Fruit fly (Drosophila melanogaster) whole organism, embryonic: Measurements from ENCODE around the gene CG34409.

ENCODE experiments used
- Abd-B ChIP-seq: fragments of 200-800 bp; sonication (Bioruptor generic); optimal IDR thresholded peaks from 2 replicates; lab custom pipeline; 2018; ENCODE audit warnings: missing biosample characterization, mild to moderate bottlenecking, missing genetic modification characterization, moderate library complexity
- Blimp-1 ChIP-seq: fragments of 200-800 bp; sonication (Bioruptor generic); optimal IDR thresholded peaks from 3 replicates; lab custom pipeline; 2018; ENCODE audit warnings: missing biosample characterization, missing genetic modification characterization, mild to moderate bottlenecking, moderate library complexity, missing genetic modification reagents
- CG10321 ChIP-seq: fragments of 200-800 bp; sonication (Bioruptor generic); IDR thresholded peaks from 2 replicates; pipeline ENCODE4 v1.3.6; 2022; ENCODE audit warnings: missing biosample characterization, missing genetic modification characterization
- CG10565 ChIP-seq: fragments of 200-800 bp; sonication (Bioruptor generic); optimal IDR thresholded peaks from 3 replicates; lab custom pipeline; 2016; ENCODE audit warnings: missing biosample characterization, mild to moderate bottlenecking, missing genetic modification characterization
- CG12769 ChIP-seq: fragments of 200-800 bp; sonication (Bioruptor generic); optimal IDR thresholded peaks from 2 replicates; lab custom pipeline; 2019; ENCODE audit warnings: missing biosample characterization, mild to moderate bottlenecking, missing genetic modification characterization, moderate library complexity
- CG1529 ChIP-seq: fragments of 200-800 bp; sonication (Bioruptor generic); optimal IDR thresholded peaks from 3 replicates; lab custom pipeline; 2018; ENCODE audit warnings: missing biosample characterization, missing genetic modification characterization
- CG16779 ChIP-seq: fragments of 200-800 bp; sonication (Bioruptor generic); IDR thresholded peaks from 2 replicates; pipeline ENCODE4 v1.3.6; 2022; ENCODE audit warnings: missing biosample characterization, missing genetic modification characterization
- CG2120 ChIP-seq: fragments of 200-800 bp; sonication (Bioruptor generic); optimal IDR thresholded peaks from 3 replicates; lab custom pipeline; 2016; ENCODE audit warnings: missing biosample characterization, missing genetic modification characterization
- CG3163 ChIP-seq: fragments of 200-800 bp; sonication (Bioruptor generic); optimal IDR thresholded peaks from 3 replicates; lab custom pipeline; 2016; ENCODE audit warnings: missing biosample characterization, missing genetic modification characterization
- CG34376 ChIP-seq: fragments of 200-800 bp; sonication (Bioruptor generic); optimal IDR thresholded peaks from 2 replicates; lab custom pipeline; 2018; ENCODE audit warnings: missing biosample characterization, mild to moderate bottlenecking, missing genetic modification characterization
- CG3726 ChIP-seq: fragments of 200-800 bp; sonication (Bioruptor generic); IDR thresholded peaks from 3 replicates; pipeline ENCODE4, ENCODE4 v1.3.6; 2022; ENCODE audit warnings: missing biosample characterization, missing genetic modification characterization
- CG8478 ChIP-seq: fragments of >200 bp; optimal IDR thresholded peaks from 2 replicates; lab custom pipeline; 2018
- Dad ChIP-seq: fragments of 200-800 bp; sonication (Bioruptor generic); optimal IDR thresholded peaks from 3 replicates; lab custom pipeline; 2016; ENCODE audit warnings: missing biosample characterization, missing genetic modification characterization
- E2f2 ChIP-seq: fragments of 200-800 bp; sonication (Bioruptor generic); IDR thresholded peaks from 2 replicates; pipeline ENCODE4 v1.3.6; 2022; ENCODE audit warnings: missing biosample characterization, missing genetic modification characterization
- Ets97D ChIP-seq: fragments of 200-800 bp; sonication (Bioruptor generic); optimal IDR thresholded peaks from 3 replicates; lab custom pipeline; 2016; ENCODE audit warnings: missing biosample characterization, missing genetic modification characterization
- Fer3 ChIP-seq: fragments of 200-800 bp; sonication (Bioruptor generic); optimal IDR thresholded peaks from 2 replicates; lab custom pipeline; 2018; ENCODE audit warnings: missing biosample characterization, mild to moderate bottlenecking, missing genetic modification characterization, moderate library complexity
- HmgD ChIP-seq: fragments of 200-800 bp; sonication (Bioruptor generic); optimal IDR thresholded peaks from 3 replicates; lab custom pipeline; 2016; ENCODE audit warnings: missing biosample characterization, missing genetic modification characterization
- Hmr ChIP-seq: fragments of 200-800 bp; sonication (Bioruptor generic); optimal IDR thresholded peaks from 3 replicates; lab custom pipeline; 2017; ENCODE audit warnings: mild to moderate bottlenecking, missing biosample characterization, missing genetic modification reagents, missing genetic modification characterization
- Oaz ChIP-seq: fragments of 200-800 bp; sonication (Bioruptor generic); IDR thresholded peaks from 2 replicates; pipeline ENCODE4 v1.3.6; 2022; ENCODE audit warnings: missing biosample characterization, missing genetic modification characterization
- Ptx1 ChIP-seq: fragments of 200-800 bp; sonication (Bioruptor generic); IDR thresholded peaks from 2 replicates; pipeline ENCODE4 v1.3.6; 2022; ENCODE audit warnings: missing biosample characterization, missing genetic modification characterization
- Ravus ChIP-seq: fragments of 200-800 bp; sonication (Bioruptor generic); IDR thresholded peaks from 2 replicates; pipeline ENCODE4 v1.3.6; 2022; ENCODE audit warnings: missing biosample characterization, missing genetic modification characterization
- Six4 ChIP-seq: fragments of 200-800 bp; sonication (Bioruptor generic); optimal IDR thresholded peaks from 2 replicates; lab custom pipeline; 2016; ENCODE audit warnings: missing biosample characterization, missing genetic modification characterization
- abd-A ChIP-seq: fragments of 200-800 bp; sonication (Bioruptor generic); optimal IDR thresholded peaks from 3 replicates; lab custom pipeline; 2019; ENCODE audit warnings: missing biosample characterization, mild to moderate bottlenecking, missing genetic modification characterization, moderate library complexity
- ash1 ChIP-seq: fragments of 200-800 bp; sonication (Bioruptor generic); optimal IDR thresholded peaks from 2 replicates; lab custom pipeline; 2018; ENCODE audit warnings: missing biosample characterization, mild to moderate bottlenecking, missing genetic modification characterization
- ato ChIP-seq: fragments of 200-800 bp; sonication (Bioruptor generic); IDR thresholded peaks from 2 replicates; pipeline ENCODE4 v1.3.6; 2022; ENCODE audit warnings: missing biosample characterization, missing genetic modification characterization; ENCODE audit not compliant: partially characterized antibody
- cg ChIP-seq: fragments of 200-800 bp; sonication (Bioruptor generic); optimal IDR thresholded peaks from 3 replicates; lab custom pipeline; 2019; ENCODE audit warnings: missing biosample characterization, mild to moderate bottlenecking, missing genetic modification characterization, moderate library complexity
- croc ChIP-seq: fragments of 200-800 bp; sonication (Bioruptor generic); conservative IDR thresholded peaks from 3 replicates; pipeline ENCODE4 v1.3.6; 2022; ENCODE audit warnings: missing biosample characterization, missing genetic modification characterization
- emc ChIP-seq: fragments of 200-800 bp; sonication (Bioruptor generic); optimal IDR thresholded peaks from 2 replicates; lab custom pipeline; 2016; ENCODE audit warnings: missing biosample characterization, missing genetic modification characterization
- esg ChIP-seq: fragments of 200-800 bp; sonication (Bioruptor generic); conservative IDR thresholded peaks from 2 replicates; pipeline ENCODE4 v1.3.6; 2022; ENCODE audit warnings: missing biosample characterization, missing genetic modification characterization
- gt ChIP-seq: fragments of 200-800 bp; sonication (Bioruptor generic); IDR thresholded peaks from 2 replicates; pipeline ENCODE4 v1.3.6; 2022; ENCODE audit warnings: missing biosample characterization, missing genetic modification characterization
- inv ChIP-seq: fragments of 200-800 bp; sonication (Bioruptor generic); IDR thresholded peaks from 2 replicates; pipeline ENCODE4 v1.3.6; 2022; ENCODE audit warnings: missing biosample characterization, missing genetic modification characterization; ENCODE audit not compliant: partially characterized antibody
- kni ChIP-seq: fragments of 200-800 bp; sonication (Bioruptor generic); optimal IDR thresholded peaks from 3 replicates; lab custom pipeline; 2017; ENCODE audit warnings: mild to moderate bottlenecking, missing biosample characterization, missing genetic modification reagents, missing genetic modification characterization
- knrl ChIP-seq: fragments of 200-800 bp; sonication (Bioruptor generic); IDR thresholded peaks from 3 replicates; pipeline ENCODE4 v1.3.6; 2022; ENCODE audit warnings: missing biosample characterization, missing genetic modification characterization; ENCODE audit not compliant: partially characterized antibody
- lab ChIP-seq: fragments of 200-800 bp; sonication (Bioruptor generic); optimal IDR thresholded peaks from 3 replicates; lab custom pipeline; 2017; ENCODE audit warnings: missing biosample characterization, missing genetic modification characterization, mild to moderate bottlenecking, moderate library complexity, missing genetic modification reagents
- mirr ChIP-seq: fragments of 200-800 bp; sonication (Bioruptor generic); optimal IDR thresholded peaks from 3 replicates; lab custom pipeline; 2018; ENCODE audit warnings: missing biosample characterization, mild to moderate bottlenecking, missing genetic modification characterization
- onecut ChIP-seq: fragments of 200-800 bp; sonication (Bioruptor generic); IDR thresholded peaks from 2 replicates; pipeline ENCODE4 v1.3.6; 2022; ENCODE audit warnings: missing biosample characterization, missing genetic modification characterization
- pho ChIP-seq: fragments of 200-800 bp; sonication (Bioruptor generic); optimal IDR thresholded peaks from 2 replicates; lab custom pipeline; 2016; ENCODE audit warnings: missing biosample characterization, missing genetic modification characterization
- pita ChIP-seq: fragments of 200-800 bp; sonication (Bioruptor generic); optimal IDR thresholded peaks from 2 replicates; lab custom pipeline; 2017; ENCODE audit warnings: missing biosample characterization, mild to moderate bottlenecking, missing genetic modification characterization
- prd ChIP-seq, 3 experiments: fragments of >200 bp in 2 of 3; fragments of 200-800 bp in 1 of 3; sonication (Bioruptor generic) in 1 of 3; optimal IDR thresholded peaks in 2 of 3; IDR thresholded peaks in 1 of 3; 2 replicates in 2 of 3; 3 replicates in 1 of 3; pipeline versions ENCODE4 v1.3.6 to Lab custom; 2017 to 2022; ENCODE audit warnings: missing biosample characterization in 1 of 3, missing genetic modification characterization in 1 of 3
- schlank ChIP-seq: fragments of 200-800 bp; sonication (Bioruptor generic); optimal IDR thresholded peaks from 2 replicates; lab custom pipeline; 2018; ENCODE audit warnings: missing biosample characterization, mild to moderate bottlenecking, missing genetic modification characterization
- sd ChIP-seq: fragments of 200-800 bp; sonication (Bioruptor generic); optimal IDR thresholded peaks from 3 replicates; lab custom pipeline; 2018; ENCODE audit warnings: missing biosample characterization, mild to moderate bottlenecking, missing genetic modification characterization, moderate library complexity
- seq ChIP-seq: fragments of 200-800 bp; sonication (Bioruptor generic); IDR thresholded peaks from 2 replicates; pipeline ENCODE4 v1.3.6; 2022; ENCODE audit warnings: missing biosample characterization, missing genetic modification characterization
- sima ChIP-seq: fragments of 200-800 bp; sonication (Bioruptor generic); optimal IDR thresholded peaks from 2 replicates; lab custom pipeline; 2016; ENCODE audit warnings: missing biosample characterization, missing genetic modification characterization
- ssp ChIP-seq: fragments of 200-800 bp; sonication (Bioruptor generic); IDR thresholded peaks from 2 replicates; pipeline ENCODE4 v1.3.6; 2022; ENCODE audit warnings: missing biosample characterization, missing genetic modification characterization
- tgo ChIP-seq: fragments of 200-800 bp; sonication (Bioruptor generic); IDR thresholded peaks from 3 replicates; pipeline ENCODE4 v1.3.6; 2022; ENCODE audit warnings: missing biosample characterization, missing genetic modification characterization
- tll ChIP-seq, 2 experiments: fragments of 200-800 bp in 1 of 2; fragments of >200 bp in 1 of 2; sonication (Bioruptor generic) in 1 of 2; optimal IDR thresholded peaks; 2 replicates each; lab custom pipeline; 2017 to 2019; ENCODE audit warnings: missing biosample characterization in 2 of 2, missing genetic modification characterization in 2 of 2, mild to moderate bottlenecking in 1 of 2, moderate library complexity in 1 of 2

CG34409 gene

DNA sequence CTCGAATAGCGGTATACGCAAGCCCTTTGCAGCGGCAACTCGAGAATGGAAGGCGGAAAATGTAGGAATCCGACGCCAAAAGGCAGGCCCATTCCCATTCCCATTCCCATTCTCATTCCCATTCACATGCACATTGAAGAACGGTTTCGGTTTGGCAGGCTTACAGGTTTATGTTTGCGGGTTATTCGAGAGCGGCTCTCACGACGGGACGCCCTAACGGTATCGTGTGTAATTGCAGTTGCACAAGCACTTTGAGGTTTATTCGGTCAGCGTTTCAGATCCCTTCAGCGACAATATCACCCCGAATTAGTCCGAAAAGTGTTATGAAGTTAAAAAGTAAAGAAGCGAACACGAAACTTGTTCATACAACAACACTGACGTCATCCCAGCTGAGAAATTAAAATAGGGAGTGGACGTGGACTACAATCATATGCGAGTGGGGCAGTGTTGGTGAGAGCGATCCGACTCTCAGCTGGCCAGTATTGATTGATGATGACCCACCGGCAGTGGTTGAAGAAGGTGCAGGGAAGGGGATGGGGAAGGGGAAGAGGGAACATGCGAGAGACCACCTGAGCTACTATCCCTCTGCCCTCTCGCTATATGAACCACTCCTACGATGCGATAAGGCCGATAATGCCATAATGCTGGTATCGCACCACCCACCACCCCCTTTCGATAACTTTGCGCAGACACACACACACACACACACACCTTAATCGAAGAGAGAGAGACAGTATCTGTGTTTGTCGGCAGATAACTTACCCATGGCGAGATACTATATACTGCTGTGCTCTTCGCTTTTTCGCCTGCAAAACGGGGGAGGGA is 41.8 kb downstream of the CG34409 start (continued):
- TF ChIP-seq lab (GFP tag; lab: Kevin White, UChicago) (peak; percentile 92), pho (GFP tag; lab: Kevin White, UChicago) (no peak), Dad (GFP tag; lab: Kevin White, UChicago) (no peak), onecut (GFP tag; lab: Robert Waterston, UW) (peak; percentile 88), Hmr (peak; percentile 66), E2f2 (GFP tag; lab: Robert Waterston, UW) (no peak), abd-A (tag; lab: Kevin White, UChicago) (peak; percentile 89), kni (peak; percentile 79), CG2120 (GFP tag; lab: Kevin White, UChicago) (peak; percentile 44), Fer3 (tag; lab: Kevin White, UChicago) (no peak), CG12769 (tag; lab: Kevin White, UChicago) (peak; percentile 86), ash1 (GFP tag; lab: Kevin White, UChicago) (peak; percentile 35), Oaz (GFP tag; lab: Robert Waterston, UW) (no peak), CG34376 (GFP tag; lab: Kevin White, UChicago) (peak; percentile 96), sd (peak; percentile 40), CG8478 (lab: Kevin White, UChicago) (peak; percentile 81), CG3163 (peak; percentile 10), mirr (GFP tag; lab: Kevin White, UChicago) (peak; percentile 90)

DNA sequence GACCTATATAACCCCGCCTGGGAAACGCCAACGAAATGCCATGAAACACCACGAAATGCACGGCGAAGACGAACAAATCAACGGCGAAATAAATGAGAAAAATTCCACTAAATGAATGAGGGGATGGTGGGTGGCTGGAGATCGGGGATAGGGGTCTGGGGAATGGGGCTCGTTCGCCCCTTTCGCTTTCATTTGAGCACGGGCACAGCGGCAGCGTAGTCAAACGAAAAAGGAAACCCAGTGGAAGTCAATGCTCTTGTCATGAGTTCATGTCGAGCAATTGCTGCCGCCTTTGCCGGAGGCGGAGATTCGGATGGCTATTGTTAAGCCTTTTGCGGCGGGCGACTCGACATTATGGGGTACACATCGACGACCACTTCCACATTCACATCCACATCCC is 42.9 kb downstream of the CG34409 start:
- TF ChIP-seq CG12769 (tag; lab: Kevin White, UChicago) (peak; percentile 9), Blimp-1 (GFP tag; lab: Kevin White, UChicago) (peak; percentile 75), CG10321 (GFP tag; lab: Robert Waterston, UW) (no peak)

DNA sequence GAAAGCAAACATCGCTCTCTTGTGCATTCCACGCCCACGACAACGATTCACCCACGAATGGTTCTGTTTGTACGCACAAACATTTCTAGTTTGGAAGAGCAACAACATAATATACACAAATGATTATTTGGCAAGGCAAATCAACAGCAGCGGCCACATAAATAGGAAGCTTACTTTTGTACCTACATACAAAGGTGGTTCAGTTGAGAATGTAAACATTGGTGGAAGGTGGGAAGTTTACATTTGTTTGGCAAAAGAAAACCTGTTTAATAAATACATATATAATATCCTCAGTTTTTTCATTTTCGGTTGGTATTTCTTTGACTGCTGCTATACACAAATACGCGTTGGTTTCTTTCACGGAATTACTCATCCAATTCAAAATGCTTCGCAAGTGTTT is 43.6 kb downstream of the CG34409 start:
- TF ChIP-seq croc (GFP tag; lab: Robert Waterston, UW) (peak; percentile 76), tgo (no peak), ato (no peak), inv (GFP tag; lab: Robert Waterston, UW) (no peak), CG16779 (GFP tag; lab: Robert Waterston, UW) (no peak), seq (no peak), knrl (GFP tag; lab: Robert Waterston, UW) (no peak), CG10565 (GFP tag; lab: Kevin White, UChicago) (peak; percentile 55), Six4 (GFP tag; lab: Kevin White, UChicago) (peak; percentile 87), sima (GFP tag; lab: Kevin White, UChicago) (peak; percentile 67), pita (GFP tag; lab: Kevin White, UChicago) (no peak), Abd-B (GFP tag; lab: Kevin White, UChicago) (peak; percentile 78), Ets97D (peak; percentile 69), tll (GFP tag; optimal IDR thresholded peaks at IDR 0.05; lab: Kevin White, UChicago) (peak in 1 of 2 experiments; percentile 86), schlank (tag; lab: Kevin White, UChicago) (peak; percentile 82), CG3726 (GFP tag; lab: Robert Waterston, UW) (no peak), cg (GFP tag; lab: Kevin White, UChicago) (peak; percentile 7), esg (GFP tag; lab: Robert Waterston, UW) (no peak), Ptx1 (GFP tag; lab: Robert Waterston, UW) (no peak), prd (optimal IDR thresholded peaks at IDR 0.05; lab: Kevin White, UChicago) (no peak), prd (GFP tag; IDR thresholded peaks at IDR 0.05; lab: Robert Waterston, UW) (no peak), emc (GFP tag; lab: Kevin White, UChicago) (peak; percentile 55), CG1529 (peak; percentile 85), HmgD (GFP tag; lab: Kevin White, UChicago) (peak; percentile 44), ssp (no peak), gt (GFP tag; lab: Robert Waterston, UW) (no peak), Ravus (GFP tag; lab: Robert Waterston, UW) (no peak)
